Fruit fly (Drosophila melanogaster) whole organism, embryonic: ENCODE data around the gene Phyhd1.

Source experiments
- Atf6 ChIP-seq: fragments of 200-800 bp; sonication (Bioruptor generic); IDR thresholded peaks from 2 replicates; pipeline ENCODE4 v1.3.6; 2022; ENCODE audit warnings: missing biosample characterization, missing genetic modification characterization
- Bgb ChIP-seq: fragments of 200-800 bp; sonication (Bioruptor generic); IDR thresholded peaks from 2 replicates; pipeline ENCODE4 v1.3.6; 2022; ENCODE audit warnings: missing biosample characterization, missing genetic modification characterization; ENCODE audit not compliant: partially characterized antibody
- CG10209 ChIP-seq: fragments of 200-800 bp; sonication (Bioruptor generic); optimal IDR thresholded peaks from 3 replicates; lab custom pipeline; 2017; ENCODE audit warnings: missing biosample characterization, mild to moderate bottlenecking, missing genetic modification characterization, missing genetic modification reagents
- CG10431 ChIP-seq: fragments of 200-800 bp; sonication (Bioruptor generic); optimal IDR thresholded peaks from 3 replicates; lab custom pipeline; 2018; ENCODE audit warnings: missing biosample characterization, mild to moderate bottlenecking, missing genetic modification characterization
- CG11695 ChIP-seq: fragments of 200-800 bp; sonication (Bioruptor generic); IDR thresholded peaks from 3 replicates; pipeline ENCODE4 v1.3.6; 2022; ENCODE audit warnings: missing biosample characterization, missing genetic modification characterization
- CG1233 ChIP-seq: fragments of 200-800 bp; sonication (Bioruptor generic); optimal IDR thresholded peaks from 4 replicates; lab custom pipeline; 2018; ENCODE audit warnings: missing biosample characterization, mild to moderate bottlenecking, missing genetic modification characterization
- CG12391 ChIP-seq: fragments of 200-800 bp; sonication (Bioruptor generic); optimal IDR thresholded peaks from 3 replicates; lab custom pipeline; 2018; ENCODE audit warnings: missing biosample characterization, mild to moderate bottlenecking, missing genetic modification characterization, moderate library complexity
- CG12942 ChIP-seq: fragments of 200-800 bp; sonication (Bioruptor generic); optimal IDR thresholded peaks from 3 replicates; lab custom pipeline; 2016; ENCODE audit warnings: missing biosample characterization, missing genetic modification characterization
- CG14710 ChIP-seq: fragments of 200-800 bp; sonication (Bioruptor generic); optimal IDR thresholded peaks from 3 replicates; lab custom pipeline; 2019; ENCODE audit warnings: missing biosample characterization, mild to moderate bottlenecking, missing genetic modification characterization, moderate library complexity
- CG2116 ChIP-seq: fragments of 200-800 bp; sonication (Bioruptor generic); optimal IDR thresholded peaks from 3 replicates; lab custom pipeline; 2018; ENCODE audit warnings: missing biosample characterization, mild to moderate bottlenecking, missing genetic modification characterization
- CG2678 ChIP-seq: fragments of 200-800 bp; sonication (Bioruptor generic); optimal IDR thresholded peaks from 3 replicates; lab custom pipeline; 2019; ENCODE audit warnings: missing biosample characterization, mild to moderate bottlenecking, missing genetic modification characterization, moderate library complexity
- CG3065 ChIP-seq: fragments of 200-800 bp; sonication (Bioruptor generic); optimal IDR thresholded peaks from 2 replicates; lab custom pipeline; 2016; ENCODE audit warnings: missing biosample characterization, missing genetic modification characterization
- CG32767 ChIP-seq: fragments of 200-800 bp; sonication (Bioruptor generic); IDR thresholded peaks from 2 replicates; pipeline ENCODE4 v1.3.6; 2022; ENCODE audit warnings: missing biosample characterization, missing genetic modification characterization
- CG42726 ChIP-seq: fragments of 200-800 bp; sonication (Bioruptor generic); IDR thresholded peaks from 2 replicates; pipeline ENCODE4 v1.3.6; 2022; ENCODE audit warnings: missing biosample characterization, missing genetic modification characterization; ENCODE audit not compliant: partially characterized antibody
- CG4282 ChIP-seq: fragments of 200-800 bp; sonication (Bioruptor generic); optimal IDR thresholded peaks from 2 replicates; lab custom pipeline; 2016; ENCODE audit warnings: missing biosample characterization, missing genetic modification characterization
- CG43689 ChIP-seq: fragments of 200-800 bp; sonication (Bioruptor generic); IDR thresholded peaks from 2 replicates; pipeline ENCODE4 v1.3.6; 2022; ENCODE audit warnings: missing biosample characterization, missing genetic modification characterization
- CG4404 ChIP-seq: fragments of 200-800 bp; sonication (Bioruptor generic); IDR thresholded peaks from 2 replicates; pipeline ENCODE4 v1.3.6; 2022; ENCODE audit warnings: missing biosample characterization, missing genetic modification characterization
- CG4617 ChIP-seq: fragments of 200-800 bp; sonication (Bioruptor generic); optimal IDR thresholded peaks from 3 replicates; lab custom pipeline; 2016; ENCODE audit warnings: missing biosample characterization, missing genetic modification characterization, borderline replicate concordance
- CG4854 ChIP-seq: fragments of 200-800 bp; sonication (Bioruptor generic); optimal IDR thresholded peaks from 2 replicates; lab custom pipeline; 2016; ENCODE audit warnings: missing biosample characterization, missing genetic modification characterization, inconsistent platforms
- CG5180 ChIP-seq: fragments of 200-800 bp; sonication (Bioruptor generic); optimal IDR thresholded peaks from 3 replicates; lab custom pipeline; 2017; ENCODE audit warnings: missing biosample characterization, missing genetic modification characterization, mild to moderate bottlenecking, moderate library complexity, missing genetic modification reagents
- CG7271 ChIP-seq: fragments of 200-800 bp; sonication (Bioruptor generic); optimal IDR thresholded peaks from 2 replicates; lab custom pipeline; 2018; ENCODE audit warnings: missing biosample characterization, mild to moderate bottlenecking, missing genetic modification characterization, moderate library complexity
- CG7556 ChIP-seq: fragments of 200-800 bp; sonication (Bioruptor generic); optimal IDR thresholded peaks from 2 replicates; lab custom pipeline; 2017; ENCODE audit warnings: missing biosample characterization, mild to moderate bottlenecking, missing genetic modification characterization
- CG9727 ChIP-seq: fragments of 200-800 bp; sonication (Bioruptor generic); optimal IDR thresholded peaks from 3 replicates; lab custom pipeline; 2017; ENCODE audit warnings: missing biosample characterization, mild to moderate bottlenecking, missing genetic modification characterization
- CG9932 ChIP-seq: fragments of 200-800 bp; sonication (Bioruptor generic); IDR thresholded peaks from 2 replicates; pipeline ENCODE4 v1.3.6; 2022; ENCODE audit warnings: missing biosample characterization, missing genetic modification characterization
- Dbx ChIP-seq: fragments of 200-800 bp; sonication (Bioruptor generic); IDR thresholded peaks from 3 replicates; pipeline ENCODE4 v1.3.6; 2022; ENCODE audit warnings: missing biosample characterization, missing genetic modification characterization
- Hmr ChIP-seq: fragments of 200-800 bp; sonication (Bioruptor generic); optimal IDR thresholded peaks from 3 replicates; lab custom pipeline; 2017; ENCODE audit warnings: mild to moderate bottlenecking, missing biosample characterization, missing genetic modification reagents, missing genetic modification characterization
- MBD-R2 ChIP-seq: fragments of 200-800 bp; sonication (Bioruptor generic); IDR thresholded peaks from 2 replicates; pipeline ENCODE4 v1.3.6; 2022; ENCODE audit warnings: missing biosample characterization, missing genetic modification characterization
- Mrtf ChIP-seq: fragments of 200-800 bp; sonication (Bioruptor generic); IDR thresholded peaks from 3 replicates; pipeline ENCODE4 v1.3.6; 2022; ENCODE audit warnings: missing biosample characterization, missing genetic modification characterization
- NK7.1 ChIP-seq: fragments of 200-800 bp; sonication (Bioruptor generic); optimal IDR thresholded peaks from 3 replicates; lab custom pipeline; 2016; ENCODE audit warnings: missing biosample characterization, missing genetic modification characterization
- Neu2 ChIP-seq: fragments of 200-800 bp; sonication (Bioruptor generic); optimal IDR thresholded peaks from 3 replicates; lab custom pipeline; 2016; ENCODE audit warnings: missing biosample characterization, missing genetic modification characterization, borderline replicate concordance
- Rfx ChIP-seq: fragments of 200-800 bp; sonication (Bioruptor generic); IDR thresholded peaks from 2 replicates; pipeline ENCODE4 v1.3.6; 2022; ENCODE audit warnings: missing biosample characterization, missing genetic modification characterization
- Sox102F ChIP-seq: fragments of 200-800 bp; sonication (Bioruptor generic); optimal IDR thresholded peaks from 2 replicates; lab custom pipeline; 2018; ENCODE audit warnings: missing biosample characterization, mild to moderate bottlenecking, missing genetic modification characterization, moderate library complexity
- Ssrp ChIP-seq: fragments of 200-800 bp; sonication (Bioruptor generic); optimal IDR thresholded peaks from 2 replicates; lab custom pipeline; 2018; ENCODE audit warnings: missing biosample characterization, mild to moderate bottlenecking, missing genetic modification characterization, moderate library complexity
- ac ChIP-seq: fragments of 200-800 bp; sonication (Bioruptor generic); optimal IDR thresholded peaks from 3 replicates; lab custom pipeline; 2017; ENCODE audit warnings: missing biosample characterization, mild to moderate bottlenecking, missing genetic modification characterization
- ato ChIP-seq: fragments of 200-800 bp; sonication (Bioruptor generic); IDR thresholded peaks from 2 replicates; pipeline ENCODE4 v1.3.6; 2022; ENCODE audit warnings: missing biosample characterization, missing genetic modification characterization; ENCODE audit not compliant: partially characterized antibody
- cas ChIP-seq: fragments of 200-800 bp; sonication (Bioruptor generic); IDR thresholded peaks from 2 replicates; pipeline ENCODE4 v1.3.6; 2022; ENCODE audit warnings: missing biosample characterization, missing genetic modification characterization
- caup ChIP-seq: fragments of 200-800 bp; sonication (Bioruptor generic); optimal IDR thresholded peaks from 3 replicates; lab custom pipeline; 2017; ENCODE audit warnings: missing biosample characterization, mild to moderate bottlenecking, missing genetic modification characterization, moderate library complexity; ENCODE audit not compliant: severe bottlenecking
- chif ChIP-seq, 2 experiments: fragments of 200-800 bp; sonication (Bioruptor generic); optimal IDR thresholded peaks; 3 replicates each; lab custom pipeline; 2016; ENCODE audit warnings: missing biosample characterization in 2 of 2, missing genetic modification characterization in 2 of 2
- crol ChIP-seq: fragments of 200-800 bp; sonication (Bioruptor generic); IDR thresholded peaks from 2 replicates; pipeline ENCODE4 v1.3.6; 2022; ENCODE audit warnings: missing biosample characterization, missing genetic modification characterization
- exex ChIP-seq: fragments of 200-800 bp; sonication (Bioruptor generic); optimal IDR thresholded peaks from 4 replicates; lab custom pipeline; 2018; ENCODE audit warnings: missing biosample characterization, mild to moderate bottlenecking, missing genetic modification characterization, moderate library complexity
- hbn ChIP-seq: fragments of 200-800 bp; sonication (Bioruptor generic); IDR thresholded peaks from 2 replicates; pipeline ENCODE4 v1.3.6; 2022; ENCODE audit warnings: missing biosample characterization, missing genetic modification characterization; ENCODE audit not compliant: partially characterized antibody
- ind ChIP-seq: fragments of 200-800 bp; sonication (Bioruptor generic); optimal IDR thresholded peaks from 3 replicates; lab custom pipeline; 2016; ENCODE audit warnings: missing biosample characterization, missing genetic modification characterization
- pan ChIP-seq, 4 experiments: fragments of >200 bp in 3 of 4; fragments of 200-800 bp in 1 of 4; sonication (Bioruptor generic) in 1 of 4; optimal IDR thresholded peaks in 3 of 4; IDR thresholded peaks in 1 of 4; 2 replicates each; pipeline versions ENCODE4 v1.3.6 to Lab custom; 2017 to 2022; ENCODE audit warnings: missing biosample characterization in 2 of 4, missing genetic modification characterization in 2 of 4, mixed read lengths in 1 of 4
- prd ChIP-seq, 3 experiments: fragments of >200 bp in 2 of 3; fragments of 200-800 bp in 1 of 3; sonication (Bioruptor generic) in 1 of 3; optimal IDR thresholded peaks in 2 of 3; IDR thresholded peaks in 1 of 3; 2 replicates in 2 of 3; 3 replicates in 1 of 3; pipeline versions ENCODE4 v1.3.6 to Lab custom; 2017 to 2022; ENCODE audit warnings: missing biosample characterization in 1 of 3, missing genetic modification characterization in 1 of 3
- row ChIP-seq: fragments of 200-800 bp; sonication (Bioruptor generic); IDR thresholded peaks from 3 replicates; pipeline ENCODE4 v1.3.6; 2022; ENCODE audit warnings: missing biosample characterization, missing genetic modification characterization
- salm ChIP-seq: fragments of 200-800 bp; sonication (Bioruptor generic); optimal IDR thresholded peaks from 2 replicates; lab custom pipeline; 2018; ENCODE audit warnings: missing biosample characterization, mild to moderate bottlenecking, missing genetic modification characterization
- tio ChIP-seq: fragments of 200-800 bp; sonication (Bioruptor generic); optimal IDR thresholded peaks from 2 replicates; lab custom pipeline; 2017; ENCODE audit warnings: missing biosample characterization, missing genetic modification characterization, inconsistent platforms
- tna ChIP-seq: fragments of 200-800 bp; sonication (Bioruptor generic); IDR thresholded peaks from 2 replicates; pipeline ENCODE4 v1.3.6; 2022; ENCODE audit warnings: missing biosample characterization, missing genetic modification characterization; ENCODE audit not compliant: partially characterized antibody

Phyhd1 gene

DNA sequence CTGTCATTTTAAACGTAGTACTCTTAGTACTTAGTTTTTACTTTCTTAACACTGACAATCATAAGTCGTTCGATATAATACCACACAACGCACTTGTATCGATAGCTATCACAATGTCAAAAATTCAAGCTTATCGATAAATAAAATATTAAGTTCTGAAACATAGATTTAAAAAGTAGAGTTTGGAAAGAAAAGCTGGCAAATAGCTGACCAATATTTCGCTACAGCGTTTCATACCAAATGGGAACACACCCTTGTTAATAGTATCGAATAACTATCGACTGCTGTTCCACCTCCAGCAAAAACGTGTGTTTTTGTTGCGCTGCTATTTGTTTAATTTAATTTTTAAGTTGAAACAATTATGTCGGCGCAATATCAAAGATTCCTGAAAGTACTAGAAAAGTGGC is 15.6 kb upstream of the Phyhd1 start, which contains the start of the genes pug, CG14683 and CG46459 (continued):
- TF ChIP-seq CG14710 (tag; lab: Kevin White, UChicago) (peak; percentile 64), CG9932 (peak; percentile 70), salm (tag; lab: Kevin White, UChicago) (no peak), hbn (GFP tag; lab: Robert Waterston, UW) (peak; percentile 97), tna (GFP tag; lab: Robert Waterston, UW) (peak; percentile 93), Dbx (GFP tag; lab: Robert Waterston, UW) (0 out of 3 replicates have a peak, but pooled peaks have one; percentile 53), CG2678 (tag; lab: Kevin White, UChicago) (peak; percentile 31), CG4617 (GFP tag; lab: Kevin White, UChicago) (peak; percentile 60), ac (GFP tag; lab: Kevin White, UChicago) (no peak), exex (tag; lab: Kevin White, UChicago) (no peak), Bgb (GFP tag; lab: Robert Waterston, UW) (peak; percentile 95), CG3065 (GFP tag; lab: Kevin White, UChicago) (no peak), chif (GFP tag; optimal IDR thresholded peaks at IDR 0.05; lab: Kevin White, UChicago) (peak in 1 of 2 experiments; percentile 21), Ssrp (no peak), CG42726 (peak; percentile 80; the same call in 1 of the 2 replicates), cas (GFP tag; lab: Robert Waterston, UW) (no peak), CG10209 (GFP tag; lab: Kevin White, UChicago) (peak; percentile 20), NK7.1 (GFP tag; lab: Kevin White, UChicago) (no peak), row (GFP tag; lab: Robert Waterston, UW) (peak; percentile 72), CG7556 (GFP tag; lab: Kevin White, UChicago) (no peak), CG9727 (GFP tag; lab: Kevin White, UChicago) (peak; percentile 33), Hmr (peak; percentile 6), Neu2 (GFP tag; lab: Kevin White, UChicago) (no peak), Rfx (GFP tag; lab: Robert Waterston, UW) (peak; percentile 63), CG43689 (GFP tag; lab: Robert Waterston, UW) (no peak), ato (GFP tag; lab: Robert Waterston, UW) (peak; percentile 90), CG4854 (GFP tag; lab: Kevin White, UChicago) (no peak), ind (GFP tag; lab: Kevin White, UChicago) (peak; percentile 43), CG7271 (no peak), MBD-R2 (GFP tag; lab: Robert Waterston, UW) (peak; percentile 35; the same call in 1 of the 2 replicates)
- TF ChIP-seq, all 482 proteins: peak for 188

- TF ChIP-seq CG12391 (tag; lab: Kevin White, UChicago) (peak; percentile 48), CG4282 (GFP tag; lab: Kevin White, UChicago) (no peak), CG4404 (GFP tag; lab: Robert Waterston, UW) (0 out of 2 replicates have a peak, but pooled peaks have one; percentile 32), CG12942 (GFP tag; lab: Kevin White, UChicago) (no peak), Sox102F (peak; percentile 28), CG11695 (peak; percentile 62; the same call in 1 of the 3 replicates), caup (GFP tag; lab: Kevin White, UChicago) (peak; percentile 67), Mrtf (GFP tag; lab: Robert Waterston, UW) (peak; percentile 42; the same call in 1 of the 3 replicates), CG5180 (GFP tag; lab: Kevin White, UChicago) (no peak), prd (optimal IDR thresholded peaks at IDR 0.05; lab: Kevin White, UChicago) (no peak), prd (GFP tag; IDR thresholded peaks at IDR 0.05; lab: Robert Waterston, UW) (peak; percentile 67; the same call in 2 of the 3 replicates), CG2116 (no peak), tio (GFP tag; lab: Kevin White, UChicago) (peak; percentile 21), CG1233 (GFP tag; lab: Kevin White, UChicago) (peak; percentile 33), CG10431 (GFP tag; lab: Kevin White, UChicago) (no peak), cas (GFP tag; lab: Robert Waterston, UW) (peak; percentile 43; the same call in 1 of the 2 replicates), Atf6 (peak; percentile 75), pan (optimal IDR thresholded peaks at IDR 0.05; lab: Kevin White, UChicago) (no peak), pan (GFP tag; optimal IDR thresholded peaks at IDR 0.05 in 1 of 2, IDR thresholded peaks at IDR 0.05 in 1 of 2) (peak in 1 of 2 experiments; percentile 56), crol (no peak), CG32767 (GFP tag; lab: Robert Waterston, UW) (no peak)
These were observed 8.1 kb upstream of the Phyhd1 start for dm6 chr3R:10688835-10689234.
